Fruit fly (Drosophila melanogaster): ENCODE data around the gene CG15387.

CG15387 gene

dm6 chr2L:2181971-2182643, 44.0 kb downstream of the CG15387 start (continued):
- TF ChIP-seq CG9609 (GFP tag; optimal IDR thresholded peaks at IDR 0.05) (no peak), twi (tag; optimal IDR thresholded peaks at IDR 0.05) (peak; percentile 95), NC2β (GFP tag; optimal IDR thresholded peaks at IDR 0.05) (no peak), Xrp1 (GFP tag; IDR thresholded peaks at IDR 0.05) (peak; percentile 35; the same call in 1 of the 2 replicates), vnd (GFP tag; IDR thresholded peaks at IDR 0.05; ENCODE audit: partially characterized antibody) (0 out of 3 replicates have a peak, but pooled peaks have one; percentile 40), kah (GFP tag; optimal IDR thresholded peaks at IDR 0.05) (peak; percentile 81), CG14860 (GFP tag; IDR thresholded peaks at IDR 0.05; ENCODE audit: partially characterized antibody) (peak; percentile 66), HLHmδ (GFP tag; optimal IDR thresholded peaks at IDR 0.05) (peak; percentile 30), en (GFP tag; optimal IDR thresholded peaks at IDR 0.05) (no peak), h (optimal IDR thresholded peaks at IDR 0.05) (no peak), CG31224 (GFP tag; IDR thresholded peaks at IDR 0.05) (peak; percentile 42; the same call in 1 of the 2 replicates), prd (optimal IDR thresholded peaks at IDR 0.05) (no peak), prd (GFP tag; IDR thresholded peaks at IDR 0.05) (peak; percentile 39; the same call in 2 of the 3 replicates), Scr (GFP tag; IDR thresholded peaks at IDR 0.05; ENCODE audit: partially characterized antibody) (peak; percentile 49), HLH4C (GFP tag; IDR thresholded peaks at IDR 0.05; ENCODE audit: partially characterized antibody) (peak; percentile 63), pan (optimal IDR thresholded peaks at IDR 0.05) (peak in 1 of 2 experiments; percentile 83), pan (GFP tag; optimal IDR thresholded peaks at IDR 0.05 in 1 of 2, IDR thresholded peaks at IDR 0.05 in 1 of 2) (peak in 1 of 2 experiments; percentile 57), CG33557 (GFP tag; optimal IDR thresholded peaks at IDR 0.05) (peak; percentile 1), ci (GFP tag; IDR thresholded peaks at IDR 0.05) (0 out of 3 replicates have a peak, but pooled peaks have one; percentile 40)

dm6 chr2L:2180665-2181064, 45.4 kb downstream of the CG15387 start:
- peak; percentile 95 for TF ChIP-seq twi (tag; optimal IDR thresholded peaks at IDR 0.05)
- peak; percentile 47 for TF ChIP-seq cg (GFP tag; optimal IDR thresholded peaks at IDR 0.05)
- TF ChIP-seq kay (GFP tag; optimal IDR thresholded peaks at IDR 0.05) = no peak
- TF ChIP-seq CG12769 (tag; optimal IDR thresholded peaks at IDR 0.05) = peak; percentile 20

- TF ChIP-seq da (GFP tag; optimal IDR thresholded peaks at IDR 0.05) (peak; percentile 51), dmrt11E (tag; optimal IDR thresholded peaks at IDR 0.05) (peak; percentile 93), Dbx (GFP tag; IDR thresholded peaks at IDR 0.05) (peak; percentile 84), zfh1 (GFP tag; IDR thresholded peaks at IDR 0.05) (peak; percentile 93), h (optimal IDR thresholded peaks at IDR 0.05) (no peak), D19B (GFP tag; optimal IDR thresholded peaks at IDR 0.05) (peak; percentile 21), Deaf1 (tag; optimal IDR thresholded peaks at IDR 0.05) (peak; percentile 73), fd64A (GFP tag; optimal IDR thresholded peaks at IDR 0.05) (peak; percentile 82), Aef1 (GFP tag; IDR thresholded peaks at IDR 0.05) (peak; percentile 80), CG3065 (GFP tag; optimal IDR thresholded peaks at IDR 0.05) (peak; percentile 69), CG10274 (GFP tag; optimal IDR thresholded peaks at IDR 0.05) (peak; percentile 61), CG18599 (GFP tag; optimal IDR thresholded peaks at IDR 0.05) (peak; percentile 89), ssp (GFP tag; IDR thresholded peaks at IDR 0.05) (peak; percentile 76), yki (optimal IDR thresholded peaks at IDR 0.05) (no peak), kay (GFP tag; optimal IDR thresholded peaks at IDR 0.05) (peak; percentile 76), ind (GFP tag; optimal IDR thresholded peaks at IDR 0.05) (peak; percentile 83), kni (GFP tag; optimal IDR thresholded peaks at IDR 0.05) (peak; percentile 65), ac (GFP tag; optimal IDR thresholded peaks at IDR 0.05) (peak; percentile 78), CG10959 (GFP tag; IDR thresholded peaks at IDR 0.05) (peak; percentile 86), crp (GFP tag; optimal IDR thresholded peaks at IDR 0.05) (peak in 1 of 2 experiments; percentile 37), Drgx (GFP tag; IDR thresholded peaks at IDR 0.05) (peak; percentile 86), CG14860 (GFP tag; IDR thresholded peaks at IDR 0.05; ENCODE audit: partially characterized antibody) (no peak), CG6254 (GFP tag; optimal IDR thresholded peaks at IDR 0.05) (peak; percentile 84), B-H2 (GFP tag; optimal IDR thresholded peaks at IDR 0.05) (no peak), lab (GFP tag; optimal IDR thresholded peaks at IDR 0.05) (peak; percentile 92), tio (GFP tag; optimal IDR thresholded peaks at IDR 0.05) (peak; percentile 63), CG18764 (GFP tag; optimal IDR thresholded peaks at IDR 0.05) (peak; percentile 77), Mad (GFP tag; optimal IDR thresholded peaks at IDR 0.05) (peak; percentile 84)
These were observed 46.0 kb downstream of the CG15387 start for dm6 chr2L:2180120-2180539.

Data from whole organism, embryonic.